Fruit fly (Drosophila melanogaster) whole organism, embryonic: ENCODE results near the gene CG34282.

Source experiments
- CG10147 ChIP-seq: fragments of 200-800 bp; sonication (Bioruptor generic); optimal IDR thresholded peaks from 2 replicates; lab custom pipeline; 2019; ENCODE audit warnings: missing biosample characterization, mild to moderate bottlenecking, missing genetic modification characterization, moderate library complexity
- CG11504 ChIP-seq: fragments of 200-800 bp; sonication (Bioruptor generic); optimal IDR thresholded peaks from 3 replicates; lab custom pipeline; 2019; ENCODE audit warnings: missing biosample characterization, mild to moderate bottlenecking, missing genetic modification characterization, moderate library complexity
- CG15269 ChIP-seq: fragments of 200-800 bp; sonication (Bioruptor generic); optimal IDR thresholded peaks from 2 replicates; lab custom pipeline; 2018; ENCODE audit warnings: missing biosample characterization, mild to moderate bottlenecking, missing genetic modification characterization, moderate library complexity
- CG1602 ChIP-seq: fragments of 200-800 bp; sonication (Bioruptor generic); optimal IDR thresholded peaks from 3 replicates; lab custom pipeline; 2016; ENCODE audit warnings: missing biosample characterization, missing genetic modification characterization
- CG1603 ChIP-seq: fragments of 200-800 bp; sonication (Bioruptor generic); optimal IDR thresholded peaks from 2 replicates; lab custom pipeline; 2019; ENCODE audit warnings: missing biosample characterization, mild to moderate bottlenecking, missing genetic modification characterization, moderate library complexity
- CG17829 ChIP-seq: fragments of 200-800 bp; optimal IDR thresholded peaks from 2 replicates; lab custom pipeline; 2019; ENCODE audit warnings: missing biosample characterization, mild to moderate bottlenecking, missing genetic modification characterization, moderate library complexity
- CG2120 ChIP-seq: fragments of 200-800 bp; sonication (Bioruptor generic); optimal IDR thresholded peaks from 3 replicates; lab custom pipeline; 2016; ENCODE audit warnings: missing biosample characterization, missing genetic modification characterization
- CG2712 ChIP-seq: fragments of 200-800 bp; optimal IDR thresholded peaks from 3 replicates; lab custom pipeline; 2019; ENCODE audit warnings: missing biosample characterization, mild to moderate bottlenecking, missing genetic modification characterization, moderate library complexity
- CG30020 ChIP-seq: fragments of 200-800 bp; optimal IDR thresholded peaks from 2 replicates; lab custom pipeline; 2019; ENCODE audit warnings: missing biosample characterization, mild to moderate bottlenecking, missing genetic modification characterization, moderate library complexity
- CG30403 ChIP-seq: fragments of 200-800 bp; sonication (Bioruptor generic); optimal IDR thresholded peaks from 3 replicates; lab custom pipeline; 2016; ENCODE audit warnings: missing biosample characterization, missing genetic modification characterization
- CG31441 ChIP-seq: fragments of 200-800 bp; sonication (Bioruptor generic); IDR thresholded peaks from 2 replicates; pipeline ENCODE4 v1.3.6; 2022; ENCODE audit warnings: missing biosample characterization, missing genetic modification characterization
- CG6654 ChIP-seq: fragments of 200-800 bp; sonication (Bioruptor generic); optimal IDR thresholded peaks from 2 replicates; lab custom pipeline; 2017; ENCODE audit warnings: missing biosample characterization, mild to moderate bottlenecking, missing genetic modification characterization
- CG7556 ChIP-seq: fragments of 200-800 bp; sonication (Bioruptor generic); optimal IDR thresholded peaks from 2 replicates; lab custom pipeline; 2017; ENCODE audit warnings: missing biosample characterization, mild to moderate bottlenecking, missing genetic modification characterization
- CG7963 ChIP-seq: fragments of 200-800 bp; sonication (Bioruptor generic); IDR thresholded peaks from 3 replicates; pipeline ENCODE4 v1.3.6; 2022; ENCODE audit warnings: missing biosample characterization, missing genetic modification characterization; ENCODE audit not compliant: partially characterized antibody
- CG8281 ChIP-seq: fragments of 200-800 bp; sonication (Bioruptor generic); optimal IDR thresholded peaks from 2 replicates; lab custom pipeline; 2018; ENCODE audit warnings: missing biosample characterization, mild to moderate bottlenecking, missing genetic modification characterization, moderate library complexity
- CG9215 ChIP-seq: fragments of 200-800 bp; sonication (Bioruptor generic); IDR thresholded peaks from 2 replicates; pipeline ENCODE4 v1.3.6; 2022; ENCODE audit warnings: missing biosample characterization, missing genetic modification characterization
- CG9727 ChIP-seq: fragments of 200-800 bp; sonication (Bioruptor generic); optimal IDR thresholded peaks from 3 replicates; lab custom pipeline; 2017; ENCODE audit warnings: missing biosample characterization, mild to moderate bottlenecking, missing genetic modification characterization
- Camta ChIP-seq: fragments of 200-800 bp; sonication (Bioruptor generic); optimal IDR thresholded peaks from 2 replicates; lab custom pipeline; 2016; ENCODE audit warnings: missing biosample characterization, missing genetic modification characterization
- Drgx ChIP-seq: fragments of 200-800 bp; sonication (Bioruptor generic); IDR thresholded peaks from 2 replicates; pipeline ENCODE4 v1.3.6; 2022; ENCODE audit warnings: missing biosample characterization, missing genetic modification characterization
- Ets65A ChIP-seq: fragments of 200-800 bp; sonication (Bioruptor generic); peaks from one replicate; lab custom pipeline; 2016; ENCODE audit warnings: missing biosample characterization, missing genetic modification characterization
- Hr3 ChIP-seq: fragments of 200-800 bp; sonication (Bioruptor generic); optimal IDR thresholded peaks from 3 replicates; lab custom pipeline; 2016; ENCODE audit warnings: missing biosample characterization, missing genetic modification characterization
- MBD-R2 ChIP-seq: fragments of 200-800 bp; sonication (Bioruptor generic); IDR thresholded peaks from 2 replicates; pipeline ENCODE4 v1.3.6; 2022; ENCODE audit warnings: missing biosample characterization, missing genetic modification characterization
- Meics ChIP-seq: fragments of 200-800 bp; sonication (Bioruptor generic); optimal IDR thresholded peaks from 2 replicates; lab custom pipeline; 2017; ENCODE audit warnings: missing biosample characterization, mild to moderate bottlenecking, missing genetic modification characterization
- Oli ChIP-seq: fragments of 200-800 bp; sonication (Bioruptor generic); optimal IDR thresholded peaks from 2 replicates; lab custom pipeline; 2018; ENCODE audit warnings: missing biosample characterization, mild to moderate bottlenecking, missing genetic modification characterization, moderate library complexity
- Xbp1 ChIP-seq: fragments of 200-800 bp; sonication (Bioruptor generic); optimal IDR thresholded peaks from 3 replicates; lab custom pipeline; 2016; ENCODE audit warnings: missing biosample characterization, mild to moderate bottlenecking, missing genetic modification characterization
- az2 ChIP-seq: fragments of 200-800 bp; sonication (Bioruptor generic); optimal IDR thresholded peaks from 3 replicates; lab custom pipeline; 2016; ENCODE audit warnings: missing biosample characterization, missing genetic modification characterization
- bcd ChIP-seq: fragments of 200-800 bp; sonication (Bioruptor generic); optimal IDR thresholded peaks from 2 replicates; lab custom pipeline; 2017; ENCODE audit warnings: missing biosample characterization, mild to moderate bottlenecking, missing genetic modification characterization
- bsh ChIP-seq, 2 experiments: fragments of 200-800 bp; sonication (Bioruptor generic); optimal IDR thresholded peaks; 2 replicates each; lab custom pipeline; 2017 to 2018; ENCODE audit warnings: mild to moderate bottlenecking in 2 of 2, missing biosample characterization in 2 of 2, missing genetic modification characterization in 2 of 2, moderate library complexity in 1 of 2
- crol ChIP-seq: fragments of 200-800 bp; sonication (Bioruptor generic); IDR thresholded peaks from 2 replicates; pipeline ENCODE4 v1.3.6; 2022; ENCODE audit warnings: missing biosample characterization, missing genetic modification characterization
- dpn ChIP-seq, 2 experiments: fragments of 200-800 bp; sonication (Bioruptor generic); optimal IDR thresholded peaks; 3 replicates each; lab custom pipeline; 2016; ENCODE audit warnings: missing biosample characterization in 2 of 2, missing genetic modification characterization in 2 of 2
- ewg ChIP-seq: fragments of 200-800 bp; sonication (Bioruptor generic); optimal IDR thresholded peaks from 3 replicates; lab custom pipeline; 2017; ENCODE audit warnings: mild to moderate bottlenecking, missing biosample characterization, missing genetic modification reagents, missing genetic modification characterization
- fd64A ChIP-seq: fragments of 200-800 bp; sonication (Bioruptor generic); optimal IDR thresholded peaks from 3 replicates; lab custom pipeline; 2018; ENCODE audit warnings: missing biosample characterization, mild to moderate bottlenecking, missing genetic modification characterization
- gem ChIP-seq: fragments of 200-800 bp; sonication (Bioruptor generic); optimal IDR thresholded peaks from 2 replicates; lab custom pipeline; 2019; ENCODE audit warnings: missing biosample characterization, mild to moderate bottlenecking, missing genetic modification characterization, moderate library complexity
- grau ChIP-seq: fragments of 200-800 bp; optimal IDR thresholded peaks from 3 replicates; lab custom pipeline; 2019; ENCODE audit warnings: missing biosample characterization, mild to moderate bottlenecking, missing genetic modification characterization, moderate library complexity
- hkb ChIP-seq, 2 experiments: fragments of 200-800 bp in 1 of 2; fragments of >200 bp in 1 of 2; sonication (Bioruptor generic) in 1 of 2; IDR thresholded peaks in 1 of 2; optimal IDR thresholded peaks in 1 of 2; 2 replicates each; pipeline versions ENCODE4 v1.3.6 to Lab custom; 2017 to 2022; ENCODE audit warnings: missing biosample characterization in 1 of 2, missing genetic modification characterization in 1 of 2
- lmd ChIP-seq: fragments of 200-800 bp; sonication (Bioruptor generic); IDR thresholded peaks from 2 replicates; pipeline ENCODE4 v1.3.6; 2022; ENCODE audit warnings: missing biosample characterization, missing genetic modification characterization
- mam ChIP-seq: fragments of 200-800 bp; sonication (Bioruptor generic); optimal IDR thresholded peaks from 3 replicates; lab custom pipeline; 2016; ENCODE audit warnings: missing biosample characterization, missing genetic modification characterization
- nerfin-1 ChIP-seq: fragments of 200-800 bp; sonication (Bioruptor generic); optimal IDR thresholded peaks from 3 replicates; lab custom pipeline; 2019; ENCODE audit warnings: missing biosample characterization, mild to moderate bottlenecking, missing genetic modification characterization, moderate library complexity
- nmo ChIP-seq: fragments of 200-800 bp; sonication (Bioruptor generic); optimal IDR thresholded peaks from 2 replicates; lab custom pipeline; 2018; ENCODE audit warnings: missing biosample characterization, mild to moderate bottlenecking, missing genetic modification characterization, moderate library complexity
- sc ChIP-seq, 3 experiments: fragments of >200 bp in 2 of 3; fragments of 200-800 bp in 1 of 3; sonication (Bioruptor generic) in 1 of 3; optimal IDR thresholded peaks; 2 replicates in 2 of 3; 3 replicates in 1 of 3; lab custom pipeline; 2017; ENCODE audit warnings: mild to moderate bottlenecking in 1 of 3, missing biosample characterization in 1 of 3, missing genetic modification characterization in 1 of 3, missing genetic modification reagents in 1 of 3
- shn ChIP-seq: fragments of 200-800 bp; sonication (Bioruptor generic); optimal IDR thresholded peaks from 3 replicates; lab custom pipeline; 2016; ENCODE audit warnings: missing biosample characterization, missing genetic modification characterization
- sob ChIP-seq: fragments of 200-800 bp; sonication (Bioruptor generic); IDR thresholded peaks from 2 replicates; pipeline ENCODE4 v1.3.6; 2022; ENCODE audit warnings: missing biosample characterization, missing genetic modification characterization
- tap ChIP-seq: fragments of 200-800 bp; optimal IDR thresholded peaks from 3 replicates; lab custom pipeline; 2019; ENCODE audit warnings: missing biosample characterization, mild to moderate bottlenecking, missing genetic modification characterization, moderate library complexity
- tin ChIP-seq: fragments of 200-800 bp; sonication (Bioruptor generic); optimal IDR thresholded peaks from 3 replicates; lab custom pipeline; 2016; ENCODE audit warnings: missing biosample characterization, missing genetic modification characterization
- vvl ChIP-seq: fragments of 200-800 bp; sonication (Bioruptor generic); IDR thresholded peaks from 2 replicates; pipeline ENCODE4 v1.3.6; 2022; ENCODE audit warnings: missing biosample characterization, missing genetic modification characterization
- z ChIP-seq: fragments of 200-800 bp; sonication (Bioruptor generic); IDR thresholded peaks from 3 replicates; pipeline ENCODE4 v1.3.6; 2022; ENCODE audit warnings: missing biosample characterization, missing genetic modification characterization
- zen ChIP-seq: fragments of 200-800 bp; sonication (Bioruptor generic); optimal IDR thresholded peaks from 3 replicates; lab custom pipeline; 2018; ENCODE audit warnings: missing biosample characterization, mild to moderate bottlenecking, missing genetic modification characterization, moderate library complexity

The CG34282 gene

DNA sequence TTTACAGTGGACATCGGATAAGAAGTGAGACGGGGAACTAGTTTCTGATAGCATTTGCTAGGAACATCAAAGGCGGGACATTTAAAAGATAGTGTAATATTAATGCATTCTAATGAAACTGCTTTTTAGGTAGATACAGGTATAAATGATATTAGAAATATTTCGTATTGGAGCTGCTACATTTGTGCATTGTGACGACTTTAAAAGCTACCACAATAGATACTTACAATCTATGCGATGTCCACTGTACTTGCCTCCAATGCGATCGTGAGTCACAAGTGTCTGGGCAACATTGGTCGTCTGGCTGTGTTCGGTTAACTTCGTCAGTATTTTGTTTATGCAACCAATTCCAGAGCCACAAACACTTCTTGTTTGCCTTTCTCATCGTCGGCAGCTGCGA lies 25.2 kb upstream of the CG34282 start (continued):
- no peak for TF ChIP-seq Camta
- no peak for TF ChIP-seq CG7963 (GFP tag; lab: Robert Waterston, UW)
- peak; percentile 24; the same call in 1 of the 2 replicates for TF ChIP-seq CG9215
- TF ChIP-seq mam = peak; percentile 20

DNA sequence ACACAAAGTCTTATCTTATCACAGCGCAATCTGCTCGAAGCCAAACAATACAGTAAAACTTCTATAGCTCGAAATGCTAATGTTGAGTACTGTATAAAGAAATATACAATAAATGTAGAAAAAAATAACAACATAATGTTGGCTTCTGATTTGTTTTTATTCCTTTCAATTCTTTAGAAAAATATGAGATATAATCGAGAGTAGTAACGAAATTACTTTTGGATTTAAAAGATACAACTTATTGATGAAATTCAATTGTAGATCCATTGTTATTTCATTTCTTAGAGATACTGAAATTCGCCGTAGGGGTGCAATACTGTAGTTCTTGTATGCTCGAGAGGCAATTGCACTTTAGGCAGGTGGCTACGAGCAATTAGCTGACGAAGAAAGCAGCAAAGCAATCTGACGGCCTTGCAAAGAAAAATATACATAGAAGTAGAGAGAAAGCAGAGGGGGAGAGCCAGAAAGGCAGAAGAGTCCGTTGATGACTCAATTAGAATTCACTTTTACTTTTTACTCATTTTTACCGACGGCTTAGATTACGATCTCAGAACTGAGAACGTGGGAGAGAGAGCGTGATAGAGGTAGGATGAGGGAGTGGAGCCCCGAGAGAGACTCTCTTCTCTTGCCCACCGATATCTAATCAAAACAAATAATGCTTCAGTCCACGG lies 24.5 kb upstream of the CG34282 start:
- peak; percentile 75 for TF ChIP-seq CG30403 (GFP tag; lab: Kevin White, UChicago)
- peak; percentile 5 for TF ChIP-seq tin
- 0 out of 2 replicates have a peak, but pooled peaks have one; percentile 19 for TF ChIP-seq vvl (GFP tag; lab: Robert Waterston, UW)
- TF ChIP-seq CG1602 = peak; percentile 24
- peak; percentile 52; the same call in 1 of the 2 replicates for TF ChIP-seq sob (GFP tag; lab: Robert Waterston, UW)
- peak; percentile 84 for TF ChIP-seq gem (tag; lab: Kevin White, UChicago)
- peak in 1 of 2 experiments; percentile 43 for TF ChIP-seq dpn (GFP tag; optimal IDR thresholded peaks at IDR 0.05; lab: Kevin White, UChicago)
- TF ChIP-seq Meics (GFP tag; lab: Kevin White, UChicago) = peak; percentile 41
- peak; percentile 49 for TF ChIP-seq CG8281
- TF ChIP-seq CG6654 = no peak
- TF ChIP-seq CG10147 (GFP tag; lab: Kevin White, UChicago) = no peak
- peak; percentile 50 for TF ChIP-seq CG15269 (tag; lab: Kevin White, UChicago)
- peak; percentile 41 for TF ChIP-seq CG9727
- TF ChIP-seq z (GFP tag; lab: Robert Waterston, UW) = peak; percentile 81
- peak; percentile 93 for TF ChIP-seq grau (tag; lab: Kevin White, UChicago)
- TF ChIP-seq zen (tag; lab: Kevin White, UChicago) = no peak
- TF ChIP-seq ewg (GFP tag; lab: Kevin White, UChicago) = peak; percentile 43
- TF ChIP-seq Hr3 (GFP tag; lab: Kevin White, UChicago) = peak; percentile 36
- peak; percentile 36 for TF ChIP-seq az2 (GFP tag; lab: Kevin White, UChicago)
- peak; percentile 76 for TF ChIP-seq nerfin-1
- peak; percentile 63 for TF ChIP-seq Oli (tag; lab: Kevin White, UChicago)
- peak; percentile 38 for TF ChIP-seq Drgx (GFP tag; lab: Robert Waterston, UW)
- peak; percentile 2 for TF ChIP-seq CG2120 (GFP tag; lab: Kevin White, UChicago)
- TF ChIP-seq crol (GFP tag; lab: Robert Waterston, UW) = peak; percentile 82
- peak; percentile 71 for TF ChIP-seq CG31441 (GFP tag; lab: Robert Waterston, UW)
- peak; percentile 2 for TF ChIP-seq bcd (GFP tag; lab: Kevin White, UChicago)
- peak; percentile 39 for TF ChIP-seq CG17829 (tag; lab: Kevin White, UChicago)
- no peak for TF ChIP-seq fd64A
- TF ChIP-seq sc (optimal IDR thresholded peaks at IDR 0.05; lab: Kevin White, UChicago) = no peak
- peak; percentile 21 for TF ChIP-seq sc (GFP tag; optimal IDR thresholded peaks at IDR 0.05; lab: Kevin White, UChicago)
- TF ChIP-seq lmd (GFP tag; lab: Robert Waterston, UW) = peak; percentile 45
- no peak for TF ChIP-seq shn (GFP tag; lab: Kevin White, UChicago)
- TF ChIP-seq CG1603 (tag; lab: Kevin White, UChicago) = peak; percentile 39
- TF ChIP-seq hkb (optimal IDR thresholded peaks at IDR 0.05; lab: Kevin White, UChicago) = no peak
- peak; percentile 70; the same call in 1 of the 2 replicates for TF ChIP-seq hkb (GFP tag; IDR thresholded peaks at IDR 0.05; lab: Robert Waterston, UW)
- no peak for TF ChIP-seq CG30020
- TF ChIP-seq tap (tag; lab: Kevin White, UChicago) = peak; percentile 53
- peak; percentile 68 for TF ChIP-seq CG7556 (GFP tag; lab: Kevin White, UChicago)
- peak; percentile 90 for TF ChIP-seq nmo (GFP tag; lab: Kevin White, UChicago)
- TF ChIP-seq Xbp1 = peak; percentile 27
- peak in 1 of 2 experiments; percentile 72 for TF ChIP-seq bsh (GFP tag; optimal IDR thresholded peaks at IDR 0.05; lab: Kevin White, UChicago)
- TF ChIP-seq CG2712 = peak; percentile 66
- peak; percentile 29; the same call in 1 of the 2 replicates for TF ChIP-seq MBD-R2 (GFP tag; lab: Robert Waterston, UW)
- TF ChIP-seq CG11504 = peak; percentile 58
- peak; percentile 88 for TF ChIP-seq Ets65A (GFP tag; lab: Kevin White, UChicago)
